Worm (Caenorhabditis elegans): ENCODE results near the gene K07E3.2.

K07E3.2 gene

ce11 chrX:8103899-8104298 is at the start of gene K07E3.2:
Gene K07E3.2, plus strand, starts transcription at chrX:8104298.
- no peak for TF ChIP-seq lin-15B (tag; optimal IDR thresholded peaks at IDR 0.05)
- no peak for TF ChIP-seq snpc-4 (tag; optimal IDR thresholded peaks at IDR 0.05)
- TF ChIP-seq skn-1 (tag; optimal IDR thresholded peaks at IDR 0.05): no peak
- TF ChIP-seq elt-2 (tag; optimal IDR thresholded peaks at IDR 0.05): no peak
- TF ChIP-seq fkh-10 (GFP tag; optimal IDR thresholded peaks at IDR 0.05): no peak
- TF ChIP-seq nhr-237 (tag; optimal IDR thresholded peaks at IDR 0.05): no peak
- no peak for TF ChIP-seq tbx-2 (tag; optimal IDR thresholded peaks at IDR 0.05)
- no peak for TF ChIP-seq elt-1 (tag; optimal IDR thresholded peaks at IDR 0.05)
- TF ChIP-seq ceh-16 (tag; optimal IDR thresholded peaks at IDR 0.05): no peak
- no peak for TF ChIP-seq fos-1 (tag; optimal IDR thresholded peaks at IDR 0.05)
- TF ChIP-seq eor-1 (tag; optimal IDR thresholded peaks at IDR 0.05): no peak
- no peak for TF ChIP-seq lsy-12 (tag; optimal IDR thresholded peaks at IDR 0.05)
- no peak for TF ChIP-seq mdl-1 (tag; optimal IDR thresholded peaks at IDR 0.05)
- TF ChIP-seq nfya-1 (tag; optimal IDR thresholded peaks at IDR 0.05; ENCODE audit: insufficient read depth): peak; percentile 6
- TF ChIP-seq ama-1 (optimal IDR thresholded peaks at IDR 0.05): no peak
- no peak for TF ChIP-seq nhr-76 (tag; optimal IDR thresholded peaks at IDR 0.05)
- no peak for TF ChIP-seq sea-2 (GFP tag; optimal IDR thresholded peaks at IDR 0.05)
- TF ChIP-seq elt-3 (tag; optimal IDR thresholded peaks at IDR 0.05): no peak
- TF ChIP-seq lin-39 (tag; optimal IDR thresholded peaks at IDR 0.05): no peak
- TF ChIP-seq ceh-9 (tag; optimal IDR thresholded peaks at IDR 0.05): no peak
- no peak for TF ChIP-seq ztf-4 (tag; optimal IDR thresholded peaks at IDR 0.05)
- no peak for TF ChIP-seq unc-39 (tag; optimal IDR thresholded peaks at IDR 0.05)
- no peak for TF ChIP-seq egl-27 (tag; optimal IDR thresholded peaks at IDR 0.05)
- TF ChIP-seq fkh-2 (tag; optimal IDR thresholded peaks at IDR 0.05): no peak
- no peak for TF ChIP-seq nhr-67 (tag; optimal IDR thresholded peaks at IDR 0.05)
- no peak for TF ChIP-seq nhr-28 (tag; optimal IDR thresholded peaks at IDR 0.05)
- TF ChIP-seq aly-2 (tag; optimal IDR thresholded peaks at IDR 0.05): no peak
- no peak for TF ChIP-seq nhr-12 (tag; optimal IDR thresholded peaks at IDR 0.05)
- TF ChIP-seq ztf-11 (tag; optimal IDR thresholded peaks at IDR 0.05): no peak
- TF ChIP-seq egl-5 (tag; optimal IDR thresholded peaks at IDR 0.05): no peak
- peak; percentile 51 for TF ChIP-seq ceh-28 (tag; optimal IDR thresholded peaks at IDR 0.05)
- TF ChIP-seq ceh-82 (tag; optimal IDR thresholded peaks at IDR 0.05): no peak
- TF ChIP-seq nhr-11 (tag; optimal IDR thresholded peaks at IDR 0.05): no peak
- TF ChIP-seq pha-4 (tag; optimal IDR thresholded peaks at IDR 0.05): no peak
- TF ChIP-seq nhr-43 (tag; optimal IDR thresholded peaks at IDR 0.05; ENCODE audit: poor library complexity, severe bottlenecking): peak; percentile 57
- TF ChIP-seq unc-62 (GFP tag; optimal IDR thresholded peaks at IDR 0.05): no peak
- no peak for TF ChIP-seq mml-1 (tag; optimal IDR thresholded peaks at IDR 0.05)
- peak; percentile 24 for TF ChIP-seq nhr-25 (tag; optimal IDR thresholded peaks at IDR 0.05)
- TF ChIP-seq nhr-23 (tag; optimal IDR thresholded peaks at IDR 0.05): no peak
- TF ChIP-seq hmg-11 (tag; optimal IDR thresholded peaks at IDR 0.05): peak; percentile 49
- TF ChIP-seq nhr-77 (tag; optimal IDR thresholded peaks at IDR 0.05): no peak
- TF ChIP-seq pqm-1 (tag; optimal IDR thresholded peaks at IDR 0.05): no peak
- peak; percentile 13 for TF ChIP-seq jun-1 (tag; optimal IDR thresholded peaks at IDR 0.05)
- no peak for TF ChIP-seq daf-12 (tag; optimal IDR thresholded peaks at IDR 0.05)

- no peak for TF ChIP-seq nhr-76 (tag; optimal IDR thresholded peaks at IDR 0.05)
- TF ChIP-seq lin-39 (tag; optimal IDR thresholded peaks at IDR 0.05): no peak
- no peak for TF ChIP-seq pha-4 (tag; optimal IDR thresholded peaks at IDR 0.05)
- TF ChIP-seq ZK546.5 (tag; optimal IDR thresholded peaks at IDR 0.05): no peak
- TF ChIP-seq nhr-67 (tag; optimal IDR thresholded peaks at IDR 0.05): no peak
- no peak for TF ChIP-seq nhr-23 (tag; optimal IDR thresholded peaks at IDR 0.05)
- no peak for TF ChIP-seq egl-27 (tag; optimal IDR thresholded peaks at IDR 0.05)
- TF ChIP-seq ztf-11 (tag; optimal IDR thresholded peaks at IDR 0.05): no peak
- TF ChIP-seq R02D3.7 (tag; optimal IDR thresholded peaks at IDR 0.05): no peak
- TF ChIP-seq unc-39 (tag; optimal IDR thresholded peaks at IDR 0.05): no peak
- TF ChIP-seq ceh-28 (tag; optimal IDR thresholded peaks at IDR 0.05): no peak
- no peak for TF ChIP-seq nhr-12 (tag; optimal IDR thresholded peaks at IDR 0.05)
- TF ChIP-seq fkh-2 (tag; optimal IDR thresholded peaks at IDR 0.05): no peak
These were observed 49.6 kb upstream of the K07E3.2 start for ce11 chrX:8054478-8054877.
